Worm (Caenorhabditis elegans): ENCODE data around the gene fbxa-88.

ce11 chrV:16190485-16190884 lies 47.6 kb upstream of the fbxa-88 start, which contains the start of gene srh-281:
- TF ChIP-seq lin-11 (tag; optimal IDR thresholded peaks at IDR 0.05) (no peak), ama-1 (optimal IDR thresholded peaks at IDR 0.05) (no peak), madf-2 (tag; optimal IDR thresholded peaks at IDR 0.05) (no peak), rnt-1 (tag; optimal IDR thresholded peaks at IDR 0.05) (no peak), K09A11.1 (tag; optimal IDR thresholded peaks at IDR 0.05; ENCODE audit: insufficient read depth) (no peak), pag-3 (tag; optimal IDR thresholded peaks at IDR 0.05; ENCODE audit: borderline replicate concordance) (no peak), pha-4 (tag; optimal IDR thresholded peaks at IDR 0.05) (no peak), ceh-24 (tag; optimal IDR thresholded peaks at IDR 0.05) (no peak), sox-4 (tag; optimal IDR thresholded peaks at IDR 0.05) (no peak), tbx-2 (tag; optimal IDR thresholded peaks at IDR 0.05) (no peak), ztf-16 (tag; optimal IDR thresholded peaks at IDR 0.05) (no peak)
